Worm (Caenorhabditis elegans) whole organism, early embryonic: Measurements from ENCODE around the gene cka-1.
"Not testable (repeated sequence)": the region's sequence is repeated elsewhere in the genome, so short reads cannot be mapped to it uniquely, and the experiment has no call there.

Experiments
- B0310.2 ChIP-seq: sonication (generic microtip); optimal IDR thresholded peaks from 2 replicates; lab custom pipeline; 2016; ENCODE audit warnings: mild to moderate bottlenecking, missing genetic modification characterization, missing compliant biosample characterization
- F13C5.2 ChIP-seq: sonication (generic microtip); optimal IDR thresholded peaks from 2 replicates; lab custom pipeline; 2017; ENCODE audit warnings: mild to moderate bottlenecking, missing genetic modification characterization, inconsistent platforms, missing compliant biosample characterization
- ama-1 ChIP-seq: fragments of 150-350 bp; optimal IDR thresholded peaks from 2 replicates; lab custom pipeline; 2014
- ets-7 ChIP-seq: sonication (generic microtip); optimal IDR thresholded peaks from 2 replicates; lab custom pipeline; 2016; ENCODE audit warnings: missing genotype, missing genetic modification characterization, missing compliant biosample characterization
- flt-1 ChIP-seq: fragments of 200-800 bp; sonication (Bioruptor generic); IDR thresholded peaks from 2 replicates; pipeline ENCODE4 v1.3.6; 2022; ENCODE audit warnings: missing genetic modification characterization, missing compliant biosample characterization
- hmbx-1 ChIP-seq: sonication (generic microtip); optimal IDR thresholded peaks from 2 replicates; lab custom pipeline; 2016; ENCODE audit warnings: mild to moderate bottlenecking, missing genetic modification characterization, missing compliant biosample characterization
- hnd-1 ChIP-seq: sonication (generic microtip); optimal IDR thresholded peaks from 2 replicates; lab custom pipeline; 2016; ENCODE audit warnings: missing genetic modification characterization, missing compliant biosample characterization
- pes-1 ChIP-seq: fragments of 200-800 bp; sonication (Bioruptor generic); IDR thresholded peaks from 2 replicates; pipeline ENCODE4 v1.3.6; 2022; ENCODE audit warnings: missing genetic modification reagents, missing genetic modification characterization, missing compliant biosample characterization
- scrt-1 ChIP-seq: fragments of 200-800 bp; sonication (Bioruptor generic); IDR thresholded peaks from 2 replicates; pipeline ENCODE4 v1.3.6; 2022; ENCODE audit warnings: missing genetic modification characterization, missing compliant biosample characterization
- tbx-11 ChIP-seq: fragments of 200-800 bp; sonication (Bioruptor generic); IDR thresholded peaks from 2 replicates; pipeline ENCODE4 v1.3.6; 2022; ENCODE audit warnings: missing genetic modification characterization, missing compliant biosample characterization
- tbx-37 ChIP-seq: fragments of 200-800 bp; sonication (Bioruptor generic); conservative IDR thresholded peaks from 2 replicates; pipeline ENCODE4 v1.3.6; 2022; ENCODE audit warnings: missing genetic modification reagents, missing genetic modification characterization, missing compliant biosample characterization

DNA sequence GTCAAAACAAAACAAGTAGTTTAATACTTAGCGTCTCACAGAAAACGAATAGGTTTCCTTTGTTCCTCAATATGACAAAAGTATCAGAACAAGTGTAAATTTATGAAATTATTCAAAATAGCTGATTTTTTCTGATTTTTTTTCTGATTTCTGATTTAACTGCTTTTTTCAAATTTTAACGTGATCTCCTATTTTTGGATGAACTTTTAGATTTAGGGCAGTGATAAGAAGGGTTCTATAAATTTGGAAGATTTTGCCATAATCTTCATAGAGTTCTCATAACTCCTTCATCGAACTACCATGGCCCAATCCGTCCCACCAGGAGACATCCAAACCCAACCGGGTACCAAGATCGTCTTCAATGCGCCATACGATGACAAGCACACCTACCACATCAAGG is 32.3 kb upstream of the cka-1 start, which contains the start of gene msp-78:
- TF ChIP-seq ama-1 (lab: Kevin White, UChicago); pes-1 (GFP tag; lab: Robert Waterston, UW); hmbx-1 (tag; lab: Kevin White, UChicago); tbx-11 (GFP tag; lab: Robert Waterston, UW); ets-7; flt-1 (GFP tag; lab: Robert Waterston, UW); tbx-37 (GFP tag; lab: Robert Waterston, UW); B0310.2 (tag; lab: Kevin White, UChicago); hnd-1 (tag; lab: Kevin White, UChicago); scrt-1 (GFP tag; lab: Robert Waterston, UW); F13C5.2 (tag; lab: Kevin White, UChicago): not testable (repeated sequence)
